Fruit fly (Drosophila melanogaster): ENCODE data around the gene CG34155.

DNA sequence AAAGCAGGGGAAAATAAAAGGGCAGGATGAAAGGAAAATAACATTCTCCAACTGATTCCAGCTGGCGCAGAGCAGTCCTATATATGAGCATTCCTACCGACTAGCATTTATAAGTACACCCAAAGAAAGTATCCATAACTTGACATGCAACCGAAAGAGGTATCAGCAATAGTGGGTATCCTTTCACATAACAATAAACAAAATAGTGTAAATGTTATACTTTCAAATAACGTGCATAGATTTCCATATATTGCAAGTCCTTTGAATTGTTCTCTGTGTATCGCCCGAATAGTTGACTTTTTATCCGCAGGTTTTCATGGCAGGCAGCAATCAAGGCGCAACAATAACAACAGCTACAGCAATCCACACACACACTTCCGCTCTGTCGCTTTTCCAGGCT lies 10.0 kb downstream of the CG34155 start:
- TF ChIP-seq Lpt (GFP tag; optimal IDR thresholded peaks at IDR 0.05) (no peak), CG8632 (GFP tag; optimal IDR thresholded peaks at IDR 0.05) (no peak), CG9139 (GFP tag; optimal IDR thresholded peaks at IDR 0.05) (no peak), fd59A (GFP tag; optimal IDR thresholded peaks at IDR 0.05) (no peak), Hr4 (GFP tag; optimal IDR thresholded peaks at IDR 0.05) (peak; percentile 31), CG6163 (GFP tag; IDR thresholded peaks at IDR 0.05) (no peak), Hr39 (GFP tag; optimal IDR thresholded peaks at IDR 0.05) (no peak), Sox102F (GFP tag; optimal IDR thresholded peaks at IDR 0.05) (no peak), Gug (GFP tag; IDR thresholded peaks at IDR 0.05) (no peak), CG11294 (GFP tag; IDR thresholded peaks at IDR 0.05) (no peak), acj6 (GFP tag; optimal IDR thresholded peaks at IDR 0.05) (no peak), CG3919 (GFP tag; optimal IDR thresholded peaks at IDR 0.05) (peak; percentile 2), Met (GFP tag; optimal IDR thresholded peaks at IDR 0.05) (no peak)
